Worm (Caenorhabditis elegans): ENCODE measurements around the gene apc-17.

The apc-17 gene

DNA sequence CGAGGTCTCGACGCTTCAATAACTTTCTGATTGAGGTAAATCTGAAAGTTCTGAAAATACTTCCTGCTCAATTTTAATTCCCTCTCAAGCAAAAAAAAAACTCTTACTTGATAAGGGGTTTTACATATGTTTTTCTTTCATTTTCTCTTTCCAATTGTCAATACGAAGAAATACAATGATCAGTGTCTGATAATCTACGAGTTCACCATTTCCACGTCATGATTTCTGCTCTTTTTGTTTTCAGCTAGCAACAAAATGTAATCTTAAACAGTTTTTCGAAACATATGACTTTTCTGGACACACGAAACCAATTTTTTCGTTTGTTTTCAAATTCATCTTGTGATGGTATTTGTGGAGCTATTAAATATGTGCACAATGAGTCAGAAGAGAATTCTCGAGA lies 48.2 kb downstream of the apc-17 start:
- TF ChIP-seq unc-98 (GFP tag; IDR thresholded peaks at IDR 0.05) (no peak), unc-30 (tag; optimal IDR thresholded peaks at IDR 0.05) (no peak), zag-1 (tag; optimal IDR thresholded peaks at IDR 0.05) (no peak), efl-1 (optimal IDR thresholded peaks at IDR 0.05) (no peak), efl-1 (GFP tag; optimal IDR thresholded peaks at IDR 0.05 in 1 of 2) (peak in 1 of 2 experiments; percentile 11), lin-35 (GFP tag; optimal IDR thresholded peaks at IDR 0.05) (peak in 1 of 2 experiments; percentile 17), elt-2 (tag; optimal IDR thresholded peaks at IDR 0.05) (peak; percentile 68)

DNA sequence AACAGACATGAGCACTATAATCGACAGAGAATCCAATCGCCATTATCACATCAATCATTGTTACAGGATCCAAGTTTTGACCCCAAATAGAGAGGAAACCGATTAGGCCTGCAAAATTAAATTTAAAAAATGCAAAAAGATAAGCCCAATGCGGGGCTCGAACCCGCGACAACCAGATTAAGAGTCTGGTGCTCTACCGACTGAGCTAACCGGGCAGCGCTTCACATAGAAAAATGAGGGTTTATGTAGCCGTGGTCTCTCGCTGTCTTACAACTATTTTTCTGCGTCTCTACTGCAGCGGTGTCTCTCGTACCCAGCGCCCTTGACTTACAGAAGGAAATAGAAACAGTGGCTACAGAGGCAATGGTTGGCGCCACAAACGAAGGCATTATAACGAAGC lies 49.7 kb downstream of the apc-17 start:
- no peak for TF ChIP-seq ceh-90 (tag; optimal IDR thresholded peaks at IDR 0.05)
- peak; percentile 47 to 69 for TF ChIP-seq lin-35 (GFP tag; optimal IDR thresholded peaks at IDR 0.05)
- TF ChIP-seq ztf-4 (tag; optimal IDR thresholded peaks at IDR 0.05): no peak
- TF ChIP-seq blmp-1 (tag; optimal IDR thresholded peaks at IDR 0.05): no peak
- TF ChIP-seq mdl-1 (tag; optimal IDR thresholded peaks at IDR 0.05): peak in 1 of 2 experiments; percentile 3
- TF ChIP-seq snu-23 (GFP tag; optimal IDR thresholded peaks at IDR 0.05): peak; percentile 74
- peak; percentile 72 for TF ChIP-seq nhr-71 (tag; optimal IDR thresholded peaks at IDR 0.05)
- TF ChIP-seq unc-130 (tag; optimal IDR thresholded peaks at IDR 0.05): peak; percentile 55
- peak; percentile 6 to 48 (median 35) for TF ChIP-seq dpl-1 (GFP tag; optimal IDR thresholded peaks at IDR 0.05)
- no peak for TF ChIP-seq nhr-84 (tag; optimal IDR thresholded peaks at IDR 0.05)
- no peak for TF ChIP-seq vab-15 (tag; optimal IDR thresholded peaks at IDR 0.05)
- no peak for TF ChIP-seq C04F5.9 (tag; optimal IDR thresholded peaks at IDR 0.05)
- TF ChIP-seq snpc-4 (tag; optimal IDR thresholded peaks at IDR 0.05): peak; percentile 59
- TF ChIP-seq nhr-85 (tag): peak; percentile 77
- no peak for TF ChIP-seq aha-1 (tag; optimal IDR thresholded peaks at IDR 0.05)
- no peak for TF ChIP-seq hlh-17 (GFP tag; optimal IDR thresholded peaks at IDR 0.05; ENCODE audit: borderline replicate concordance)
- no peak for TF ChIP-seq nhr-28 (tag; optimal IDR thresholded peaks at IDR 0.05)
- no peak for TF ChIP-seq ces-1 (GFP tag; optimal IDR thresholded peaks at IDR 0.05)
- TF ChIP-seq alr-1 (tag; optimal IDR thresholded peaks at IDR 0.05; ENCODE audit: borderline replicate concordance): no peak
- no peak for TF ChIP-seq sox-4 (tag; optimal IDR thresholded peaks at IDR 0.05)
- TF ChIP-seq rnt-1 (tag; optimal IDR thresholded peaks at IDR 0.05): peak; percentile 71
- TF ChIP-seq sup-37 (GFP tag; optimal IDR thresholded peaks at IDR 0.05): no peak
- peak; percentile 12 to 36 (median 30) for TF ChIP-seq ceh-82 (tag; optimal IDR thresholded peaks at IDR 0.05)
- TF ChIP-seq fkh-8 (tag; optimal IDR thresholded peaks at IDR 0.05): peak; percentile 35
- TF ChIP-seq Y116A8C.19 (tag; optimal IDR thresholded peaks at IDR 0.05; ENCODE audit: borderline replicate concordance): no peak
- peak; percentile 70 for TF ChIP-seq nhr-19 (GFP tag; conservative IDR thresholded peaks at IDR 0.05)
- 0 out of 2 replicates have a peak, but pooled peaks have one; percentile 7 for TF ChIP-seq mab-9 (GFP tag; IDR thresholded peaks at IDR 0.05)
- peak; percentile 56 for TF ChIP-seq lin-14 (GFP tag; optimal IDR thresholded peaks at IDR 0.05)
- no peak for TF ChIP-seq ceh-8 (GFP tag; optimal IDR thresholded peaks at IDR 0.05)
- peak; percentile 61 for TF ChIP-seq nhr-90 (tag; optimal IDR thresholded peaks at IDR 0.05; ENCODE audit: poor library complexity)
- no peak for TF ChIP-seq lin-15B (tag; optimal IDR thresholded peaks at IDR 0.05)
- peak; percentile 42 for TF ChIP-seq xbp-1 (tag; optimal IDR thresholded peaks at IDR 0.05)
- TF ChIP-seq unc-86 (tag; optimal IDR thresholded peaks at IDR 0.05): peak; percentile 14
- TF ChIP-seq ama-1 (optimal IDR thresholded peaks at IDR 0.05): no peak
- no peak for TF ChIP-seq fkh-10 (GFP tag; optimal IDR thresholded peaks at IDR 0.05)
- peak; percentile 22 for TF ChIP-seq mep-1 (tag; optimal IDR thresholded peaks at IDR 0.05)
- TF ChIP-seq C16A3.4 (tag; optimal IDR thresholded peaks at IDR 0.05): peak; percentile 53
- peak; percentile 21 for TF ChIP-seq nhr-77 (tag; optimal IDR thresholded peaks at IDR 0.05)
- TF ChIP-seq fos-1 (tag; optimal IDR thresholded peaks at IDR 0.05): peak; percentile 21
- no peak for TF ChIP-seq sptf-1 (tag; optimal IDR thresholded peaks at IDR 0.05)
- no peak for TF ChIP-seq unc-98 (GFP tag; IDR thresholded peaks at IDR 0.05)
- TF ChIP-seq nhr-76 (tag; optimal IDR thresholded peaks at IDR 0.05): no peak
- peak; percentile 57 for TF ChIP-seq tbx-2 (tag; optimal IDR thresholded peaks at IDR 0.05)
- peak; percentile 48; the same call in 1 of the 2 replicates for TF ChIP-seq grh-1 (GFP tag; IDR thresholded peaks at IDR 0.05)
- TF ChIP-seq zip-4 (GFP tag; optimal IDR thresholded peaks at IDR 0.05): no peak
- no peak for TF ChIP-seq pag-3 (tag; optimal IDR thresholded peaks at IDR 0.05; ENCODE audit: borderline replicate concordance, insufficient read depth)
- TF ChIP-seq ztf-11 (tag; optimal IDR thresholded peaks at IDR 0.05): no peak

Data from whole organism, L1 larva.